Worm (Caenorhabditis elegans): Measurements from ENCODE around the gene pals-30.

DNA sequence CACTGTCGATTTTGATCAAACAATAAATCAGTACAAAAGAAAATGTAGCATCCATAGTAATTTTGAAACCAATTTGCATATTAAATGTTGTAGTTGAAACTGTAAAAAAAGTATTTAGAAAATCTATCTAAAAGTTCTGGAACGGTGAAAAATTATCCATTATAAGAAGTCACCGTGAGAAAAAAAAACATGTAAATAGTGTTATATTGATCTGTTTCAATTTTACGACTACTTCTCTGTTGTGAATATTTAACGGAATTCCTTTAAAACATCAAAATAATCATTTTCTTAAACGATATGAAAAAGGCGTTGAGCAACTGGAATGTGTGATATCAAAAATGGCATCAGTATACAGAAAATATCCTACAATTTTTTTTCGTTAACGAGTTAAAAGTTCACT is 2.5 kb downstream of the pals-30 start, which contains the start of gene T27E7.9:
- TF ChIP-seq nhr-12 (tag; optimal IDR thresholded peaks at IDR 0.05) (no peak), elt-1 (tag; optimal IDR thresholded peaks at IDR 0.05) (no peak), zag-1 (tag; optimal IDR thresholded peaks at IDR 0.05) (no peak), ceh-82 (tag; optimal IDR thresholded peaks at IDR 0.05) (no peak), elt-2 (tag; optimal IDR thresholded peaks at IDR 0.05) (no peak), nhr-77 (tag; optimal IDR thresholded peaks at IDR 0.05) (no peak), nhr-23 (tag; optimal IDR thresholded peaks at IDR 0.05) (no peak), lin-39 (tag; optimal IDR thresholded peaks at IDR 0.05) (no peak)

All from whole organism, L3 larva.